Fruit fly (Drosophila melanogaster) whole organism, prepupa: ENCODE data around the gene CG43402.

Experiments
- Blimp-1 ChIP-seq: fragments of 200-800 bp; sonication (Bioruptor generic); optimal IDR thresholded peaks from 3 replicates; lab custom pipeline; 2017; ENCODE audit warnings: missing biosample characterization, missing genetic modification characterization, mild to moderate bottlenecking, moderate library complexity, missing genetic modification reagents
- CG11294 ChIP-seq: fragments of 200-800 bp; sonication (Bioruptor generic); IDR thresholded peaks from 2 replicates; pipeline ENCODE4 v1.3.6; 2022; ENCODE audit warnings: missing biosample characterization, missing genetic modification characterization
- CG11762 ChIP-seq: fragments of 200-800 bp; sonication (Bioruptor generic); optimal IDR thresholded peaks from 3 replicates; lab custom pipeline; 2016; ENCODE audit warnings: missing biosample characterization, missing genetic modification characterization; ENCODE audit not compliant: insufficient read depth
- CG11902 ChIP-seq: fragments of 200-800 bp; sonication (Bioruptor generic); optimal IDR thresholded peaks from 3 replicates; lab custom pipeline; 2016; ENCODE audit warnings: missing biosample characterization, missing genetic modification characterization
- CG15336 ChIP-seq: fragments of 200-800 bp; sonication (Bioruptor generic); IDR thresholded peaks from 2 replicates; pipeline ENCODE4 v1.3.6; 2022; ENCODE audit warnings: missing biosample characterization, missing genetic modification characterization
- CG1621 ChIP-seq: fragments of 200-800 bp; sonication (Bioruptor generic); optimal IDR thresholded peaks from 3 replicates; lab custom pipeline; 2018; ENCODE audit warnings: missing biosample characterization, mild to moderate bottlenecking, missing genetic modification characterization
- CG16779 ChIP-seq: fragments of 200-800 bp; sonication (Bioruptor generic); optimal IDR thresholded peaks from 3 replicates; lab custom pipeline; 2017; ENCODE audit warnings: missing biosample characterization, mild to moderate bottlenecking, missing genetic modification characterization
- CG3032 ChIP-seq: fragments of 200-800 bp; optimal IDR thresholded peaks from 2 replicates; lab custom pipeline; 2019; ENCODE audit warnings: missing biosample characterization, mild to moderate bottlenecking, missing genetic modification characterization, moderate library complexity
- CG31627 ChIP-seq: fragments of 200-800 bp; sonication (Bioruptor generic); optimal IDR thresholded peaks from 3 replicates; lab custom pipeline; 2016; ENCODE audit warnings: missing biosample characterization, missing genetic modification characterization
- CG32006 ChIP-seq: fragments of 200-800 bp; sonication (Bioruptor generic); optimal IDR thresholded peaks from 3 replicates; lab custom pipeline; 2017; ENCODE audit warnings: missing biosample characterization, mild to moderate bottlenecking, missing genetic modification characterization
- CG34406 ChIP-seq: fragments of 200-800 bp; sonication (Bioruptor generic); optimal IDR thresholded peaks from 3 replicates; lab custom pipeline; 2016; ENCODE audit warnings: missing biosample characterization, missing genetic modification characterization
- CG3919 ChIP-seq: fragments of 200-800 bp; sonication (Bioruptor generic); optimal IDR thresholded peaks from 3 replicates; lab custom pipeline; 2016; ENCODE audit warnings: missing biosample characterization, missing genetic modification characterization
- CG4318 ChIP-seq: fragments of 200-800 bp; sonication (Bioruptor generic); optimal IDR thresholded peaks from 3 replicates; lab custom pipeline; 2017; ENCODE audit warnings: missing biosample characterization, mild to moderate bottlenecking, missing genetic modification characterization
- CG6163 ChIP-seq: fragments of 200-800 bp; sonication (Bioruptor generic); IDR thresholded peaks from 3 replicates; pipeline ENCODE4 v1.3.6; 2022; ENCODE audit warnings: missing biosample characterization, missing genetic modification characterization
- CG6276 ChIP-seq: fragments of 200-800 bp; sonication (Bioruptor generic); optimal IDR thresholded peaks from 2 replicates; lab custom pipeline; 2017; ENCODE audit warnings: missing biosample characterization, mild to moderate bottlenecking, missing genetic modification characterization
- CG6792 ChIP-seq: fragments of 200-800 bp; sonication (Bioruptor generic); optimal IDR thresholded peaks from 3 replicates; lab custom pipeline; 2016; ENCODE audit warnings: missing biosample characterization, missing genetic modification characterization
- CG6808 ChIP-seq: fragments of 200-800 bp; sonication (Bioruptor generic); optimal IDR thresholded peaks from 3 replicates; lab custom pipeline; 2017; ENCODE audit warnings: missing biosample characterization, missing genetic modification characterization, mild to moderate bottlenecking, moderate library complexity, missing genetic modification reagents
- CG7368 ChIP-seq: fragments of 200-800 bp; sonication (Bioruptor generic); optimal IDR thresholded peaks from 3 replicates; lab custom pipeline; 2016; ENCODE audit warnings: missing biosample characterization, missing genetic modification characterization
- CG8119 ChIP-seq: fragments of 200-800 bp; sonication (Bioruptor generic); IDR thresholded peaks from 3 replicates; pipeline ENCODE4 v1.3.6; 2022; ENCODE audit warnings: missing biosample characterization, missing genetic modification characterization
- CG8319 ChIP-seq: fragments of 200-800 bp; sonication (Bioruptor generic); optimal IDR thresholded peaks from 3 replicates; lab custom pipeline; 2016; ENCODE audit warnings: missing biosample characterization, missing genetic modification characterization
- CG8632 ChIP-seq: fragments of 200-800 bp; sonication (Bioruptor generic); optimal IDR thresholded peaks from 3 replicates; lab custom pipeline; 2016; ENCODE audit warnings: missing biosample characterization, missing genetic modification characterization
- CG9139 ChIP-seq: fragments of 200-800 bp; sonication (Bioruptor generic); optimal IDR thresholded peaks from 3 replicates; lab custom pipeline; 2017; ENCODE audit warnings: missing biosample characterization, mild to moderate bottlenecking, missing genetic modification characterization
- Eip75B ChIP-seq: fragments of 200-800 bp; sonication (Bioruptor generic); optimal IDR thresholded peaks from 3 replicates; lab custom pipeline; 2016; ENCODE audit warnings: missing biosample characterization, missing genetic modification characterization
- Eip78C ChIP-seq: fragments of 200-800 bp; sonication (Bioruptor generic); peaks from one replicate; lab custom pipeline; 2016; ENCODE audit warnings: missing biosample characterization, missing genetic modification characterization
- Eip93F ChIP-seq: fragments of 200-800 bp; sonication (Bioruptor generic); optimal IDR thresholded peaks from 2 replicates; lab custom pipeline; 2016; ENCODE audit warnings: missing biosample characterization, mild to moderate bottlenecking, missing genetic modification characterization
- Ets21C ChIP-seq: fragments of 200-800 bp; sonication (Bioruptor generic); optimal IDR thresholded peaks from 3 replicates; lab custom pipeline; 2016; ENCODE audit warnings: missing biosample characterization, missing genetic modification characterization
- Hr38 ChIP-seq: sonication (Bioruptor generic); optimal IDR thresholded peaks from 2 replicates; lab custom pipeline; 2016; ENCODE audit warnings: missing biosample characterization, missing genetic modification characterization
- Hr39 ChIP-seq: fragments of 200-800 bp; sonication (Bioruptor generic); optimal IDR thresholded peaks from 2 replicates; lab custom pipeline; 2016; ENCODE audit warnings: missing biosample characterization, missing genetic modification characterization
- Hr4 ChIP-seq: fragments of 200-800 bp; sonication (Bioruptor generic); optimal IDR thresholded peaks from 3 replicates; lab custom pipeline; 2016; ENCODE audit warnings: missing biosample characterization, missing genetic modification characterization
- Met ChIP-seq: fragments of 200-800 bp; sonication (Bioruptor generic); optimal IDR thresholded peaks from 3 replicates; lab custom pipeline; 2016; ENCODE audit warnings: missing biosample characterization, missing genetic modification characterization
- OdsH ChIP-seq: fragments of 200-800 bp; sonication (Bioruptor generic); optimal IDR thresholded peaks from 3 replicates; lab custom pipeline; 2016; ENCODE audit warnings: missing biosample characterization, missing genetic modification characterization
- Smox ChIP-seq: fragments of 200-800 bp; sonication (Bioruptor generic); optimal IDR thresholded peaks from 3 replicates; lab custom pipeline; 2016; ENCODE audit warnings: missing biosample characterization, missing genetic modification characterization
- Sox14 ChIP-seq: fragments of 200-800 bp; sonication (Bioruptor generic); optimal IDR thresholded peaks from 3 replicates; lab custom pipeline; 2016; ENCODE audit warnings: missing biosample characterization, missing genetic modification characterization
- Sox15 ChIP-seq: fragments of 200-800 bp; sonication (Bioruptor generic); optimal IDR thresholded peaks from 3 replicates; lab custom pipeline; 2016; ENCODE audit warnings: missing biosample characterization, missing genetic modification characterization
- achi ChIP-seq: fragments of 200-800 bp; sonication (Bioruptor generic); optimal IDR thresholded peaks from 3 replicates; lab custom pipeline; 2016; ENCODE audit warnings: missing biosample characterization, missing genetic modification characterization
- acj6 ChIP-seq: fragments of 200-800 bp; sonication (Bioruptor generic); optimal IDR thresholded peaks from 3 replicates; lab custom pipeline; 2016; ENCODE audit warnings: missing biosample characterization, missing genetic modification characterization
- cyc ChIP-seq: fragments of 200-800 bp; sonication (Bioruptor generic); optimal IDR thresholded peaks from 3 replicates; lab custom pipeline; 2016; ENCODE audit warnings: missing biosample characterization, missing genetic modification characterization
- dac ChIP-seq: fragments of 200-800 bp; sonication (Bioruptor generic); optimal IDR thresholded peaks from 2 replicates; lab custom pipeline; 2017; ENCODE audit warnings: missing biosample characterization, mild to moderate bottlenecking, missing genetic modification characterization
- dsx ChIP-seq: fragments of 200-800 bp; optimal IDR thresholded peaks from 3 replicates; lab custom pipeline; 2019; ENCODE audit warnings: missing biosample characterization, mild to moderate bottlenecking, missing genetic modification characterization, moderate library complexity; ENCODE audit not compliant: poor library complexity, severe bottlenecking
- eg ChIP-seq: fragments of 200-800 bp; sonication (Bioruptor generic); IDR thresholded peaks from 3 replicates; pipeline ENCODE4 v1.3.6; 2022; ENCODE audit warnings: missing biosample characterization, missing genetic modification characterization
- esn ChIP-seq: fragments of 200-800 bp; sonication (Bioruptor generic); optimal IDR thresholded peaks from 2 replicates; lab custom pipeline; 2016; ENCODE audit warnings: missing biosample characterization, mild to moderate bottlenecking, missing genetic modification characterization, moderate library complexity
- fd85E ChIP-seq: fragments of 200-800 bp; sonication (Bioruptor generic); optimal IDR thresholded peaks from 3 replicates; lab custom pipeline; 2016; ENCODE audit warnings: missing biosample characterization, missing genetic modification characterization
- fkh ChIP-seq: fragments of 200-800 bp; sonication (Bioruptor generic); optimal IDR thresholded peaks from 3 replicates; lab custom pipeline; 2017; ENCODE audit warnings: missing biosample characterization, mild to moderate bottlenecking, missing genetic modification characterization, moderate library complexity
- lz ChIP-seq: fragments of 200-800 bp; sonication (Bioruptor generic); optimal IDR thresholded peaks from 3 replicates; lab custom pipeline; 2016; ENCODE audit warnings: missing biosample characterization, missing genetic modification characterization
- net ChIP-seq: fragments of 200-800 bp; sonication (Bioruptor generic); optimal IDR thresholded peaks from 3 replicates; lab custom pipeline; 2016; ENCODE audit warnings: missing biosample characterization, missing genetic modification characterization
- pdm3 ChIP-seq: fragments of 200-800 bp; sonication (Bioruptor generic); optimal IDR thresholded peaks from 3 replicates; lab custom pipeline; 2016; ENCODE audit warnings: missing biosample characterization, missing genetic modification characterization
- salr ChIP-seq, 2 experiments: fragments of 200-800 bp; sonication (Bioruptor generic); optimal IDR thresholded peaks; 3 replicates each; lab custom pipeline; 2016 to 2018; ENCODE audit warnings: missing biosample characterization in 2 of 2, missing genetic modification characterization in 2 of 2, mild to moderate bottlenecking in 1 of 2
- spab ChIP-seq: fragments of 200-800 bp; sonication (Bioruptor generic); optimal IDR thresholded peaks from 2 replicates; lab custom pipeline; 2017; ENCODE audit warnings: missing biosample characterization, mild to moderate bottlenecking, missing genetic modification characterization, missing genetic modification reagents
- ss ChIP-seq, 2 experiments: fragments of 200-800 bp; sonication (Bioruptor generic); optimal IDR thresholded peaks; 2 replicates in 1 of 2; 3 replicates in 1 of 2; lab custom pipeline; 2017 to 2018; ENCODE audit warnings: mild to moderate bottlenecking in 2 of 2, missing biosample characterization in 2 of 2, missing genetic modification characterization in 2 of 2, moderate library complexity in 1 of 2
- svp ChIP-seq: fragments of 200-800 bp; sonication (Bioruptor generic); peaks from one replicate; lab custom pipeline; 2016; ENCODE audit warnings: missing biosample characterization, missing genetic modification characterization
- topi ChIP-seq: fragments of 200-800 bp; sonication (Bioruptor generic); optimal IDR thresholded peaks from 3 replicates; lab custom pipeline; 2016; ENCODE audit warnings: missing biosample characterization, missing genetic modification characterization

The CG43402 gene

DNA sequence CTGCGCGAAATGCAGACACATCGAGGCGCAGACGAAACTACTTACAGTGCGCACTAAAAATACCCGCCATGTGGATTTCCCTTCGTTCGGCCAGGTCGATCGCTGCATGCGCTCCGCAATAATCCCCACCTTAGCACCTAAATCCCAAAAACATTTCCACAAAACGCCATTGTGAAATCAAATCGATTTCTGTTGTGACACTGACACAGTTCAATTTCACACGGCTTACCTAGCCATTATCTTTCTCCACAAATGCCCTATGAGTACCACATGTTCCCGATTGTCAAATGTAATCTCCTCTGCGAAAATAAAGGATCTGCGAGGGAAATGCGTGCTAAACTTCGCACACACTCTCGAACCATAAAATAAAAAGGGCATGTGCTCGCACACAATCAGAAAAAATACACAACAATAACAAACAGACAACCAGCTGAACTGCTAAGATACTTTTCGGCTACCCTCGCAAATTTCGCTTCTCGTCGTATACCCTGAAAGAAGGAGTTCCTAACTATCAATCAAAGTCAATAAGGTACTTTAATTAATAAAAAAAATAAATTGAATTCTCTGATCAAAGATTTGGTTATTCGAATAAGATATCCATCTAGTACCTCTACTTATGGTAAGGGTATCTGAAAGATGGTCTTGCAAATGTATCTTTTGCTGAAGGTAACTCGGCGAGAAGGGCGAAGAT lies 43.7 kb downstream of the CG43402 start:
- TF ChIP-seq CG15336 (GFP tag; lab: Robert Waterston, UW) (peak; percentile 61), CG16779 (tag; lab: Kevin White, UChicago) (peak; percentile 25), salr (GFP tag; optimal IDR thresholded peaks at IDR 0.05; lab: Kevin White, UChicago) (peak; percentile 65 to 73), CG6792 (GFP tag; lab: Kevin White, UChicago) (peak; percentile 64), eg (peak; percentile 62), Smox (GFP tag; lab: Kevin White, UChicago) (peak; percentile 56), topi (peak; percentile 70), CG11902 (peak; percentile 59), Eip78C (GFP tag; lab: Kevin White, UChicago) (peak; percentile 93), CG4318 (peak; percentile 15), acj6 (GFP tag; lab: Kevin White, UChicago) (peak; percentile 63), CG8632 (peak; percentile 32), CG11762 (GFP tag; lab: Kevin White, UChicago) (peak; percentile 64), Eip75B (GFP tag; lab: Kevin White, UChicago) (peak; percentile 68), Ets21C (GFP tag; lab: Kevin White, UChicago) (peak; percentile 26), CG8319 (GFP tag; lab: Kevin White, UChicago) (peak; percentile 10), Met (GFP tag; lab: Kevin White, UChicago) (peak; percentile 65), Hr39 (GFP tag; lab: Kevin White, UChicago) (peak; percentile 56), Hr4 (GFP tag; lab: Kevin White, UChicago) (peak; percentile 79), lz (peak; percentile 62), CG6808 (GFP tag; lab: Kevin White, UChicago) (peak; percentile 75), dsx (peak; percentile 65), Sox15 (GFP tag; lab: Kevin White, UChicago) (peak; percentile 47), CG3032 (tag; lab: Kevin White, UChicago) (peak; percentile 83), spab (GFP tag; lab: Kevin White, UChicago) (peak; percentile 72), esn (peak; percentile 74), dac (GFP tag; lab: Kevin White, UChicago) (peak; percentile 10), CG6163 (peak; percentile 80), CG8119 (GFP tag; lab: Robert Waterston, UW) (peak; percentile 73; the same call in 2 of the 3 replicates), CG11294 (GFP tag; lab: Robert Waterston, UW) (peak; percentile 69), Blimp-1 (peak; percentile 15), CG34406 (peak; percentile 29), CG7368 (peak; percentile 81), ss (GFP tag; optimal IDR thresholded peaks at IDR 0.05; lab: Kevin White, UChicago) (peak; percentile 58 to 63), svp (GFP tag; lab: Kevin White, UChicago) (peak; percentile 90), OdsH (GFP tag; lab: Kevin White, UChicago) (peak; percentile 65), Hr38 (GFP tag; lab: Kevin White, UChicago) (no peak), fd85E (GFP tag; lab: Kevin White, UChicago) (no peak), net (peak; percentile 54), CG6276 (GFP tag; lab: Kevin White, UChicago) (peak; percentile 59), Sox14 (GFP tag; lab: Kevin White, UChicago) (peak; percentile 74), CG3919 (peak; percentile 69), fkh (GFP tag; lab: Kevin White, UChicago) (no peak), CG32006 (GFP tag; lab: Kevin White, UChicago) (peak; percentile 71), cyc (GFP tag; lab: Kevin White, UChicago) (peak; percentile 70), pdm3 (GFP tag; lab: Kevin White, UChicago) (peak; percentile 71), CG31627 (peak; percentile 62), CG9139 (peak; percentile 60), CG1621 (tag; lab: Kevin White, UChicago) (peak; percentile 72), achi (peak; percentile 65), Eip93F (peak; percentile 32)
